Worm (Caenorhabditis elegans): ENCODE measurements around the gene clc-2.

- TF ChIP-seq T26A5.8 (tag; optimal IDR thresholded peaks at IDR 0.05) (no peak), lir-1 (GFP tag; conservative IDR thresholded peaks at IDR 0.05) (no peak), mes-4 (tag; optimal IDR thresholded peaks at IDR 0.05) (no peak), ztf-18 (tag; optimal IDR thresholded peaks at IDR 0.05) (no peak), aptf-3 (GFP tag; IDR thresholded peaks at IDR 0.05) (no peak), ama-1 (optimal IDR thresholded peaks at IDR 0.05) (no peak), ama-1 (GFP tag; optimal IDR thresholded peaks at IDR 0.05) (no peak), dox-1 (GFP tag; IDR thresholded peaks at IDR 0.05) (no peak)
Measured at ce11 chrX:7407749-7408148, 23.5 kb upstream of the clc-2 start.

Measured in whole organism, young adult.